Worm (Caenorhabditis elegans) whole organism, L1 larva: ENCODE measurements around the gene clec-195.

Experiments used
- C04F5.9 ChIP-seq: sonication (generic microtip); optimal IDR thresholded peaks from 2 replicates; lab custom pipeline; 2016; ENCODE audit warnings: missing genetic modification characterization, missing compliant biosample characterization
- C16A3.4 ChIP-seq: fragments of 150-350 bp; optimal IDR thresholded peaks from 2 replicates; lab custom pipeline; 2014; ENCODE audit warnings: missing biosample characterization, missing genetic modification characterization
- C34B4.2 ChIP-seq: sonication (generic microtip); optimal IDR thresholded peaks from 2 replicates; lab custom pipeline; 2017; ENCODE audit warnings: mild to moderate bottlenecking, missing genetic modification characterization, missing compliant biosample characterization
- Y116A8C.19 ChIP-seq: sonication (generic microtip); optimal IDR thresholded peaks from 2 replicates; lab custom pipeline; 2016; ENCODE audit warnings: missing compliant biosample characterization, missing genetic modification characterization, borderline replicate concordance
- aha-1 ChIP-seq: fragments of 150-350 bp; optimal IDR thresholded peaks from 2 replicates; lab custom pipeline; 2014; ENCODE audit warnings: missing biosample characterization, missing genetic modification characterization
- alr-1 ChIP-seq: fragments of 200-800 bp; sonication (Bioruptor generic); optimal IDR thresholded peaks from 2 replicates; lab custom pipeline; 2018; ENCODE audit warnings: borderline replicate concordance, mild to moderate bottlenecking, missing genetic modification characterization, missing compliant biosample characterization
- aly-2 ChIP-seq: fragments of 150-350 bp; optimal IDR thresholded peaks from 2 replicates; lab custom pipeline; 2014; ENCODE audit warnings: missing biosample characterization, missing genetic modification characterization
- blmp-1 ChIP-seq: fragments of 150-350 bp; optimal IDR thresholded peaks from 2 replicates; lab custom pipeline; 2014; ENCODE audit warnings: missing biosample characterization, missing genetic modification characterization
- ceh-8 ChIP-seq: fragments of 200-800 bp; sonication (Bioruptor generic); optimal IDR thresholded peaks from 2 replicates; lab custom pipeline; 2018; ENCODE audit warnings: mild to moderate bottlenecking, missing genetic modification characterization, moderate library complexity, missing compliant biosample characterization
- ces-1 ChIP-seq: fragments of 150-350 bp; optimal IDR thresholded peaks from 2 replicates; lab custom pipeline; 2014; ENCODE audit warnings: missing biosample characterization, missing genetic modification reagents, missing genetic modification characterization
- dpl-1 ChIP-seq, 3 experiments: fragments of 150-350 bp in 2 of 3; sonication (generic microtip) in 1 of 3; optimal IDR thresholded peaks; 2 replicates each; lab custom pipeline; 2014 to 2017; ENCODE audit warnings: missing biosample characterization in 3 of 3, missing genetic modification characterization in 3 of 3, missing genetic modification reagents in 3 of 3
- efl-1 ChIP-seq, 4 experiments: fragments of 150-350 bp; optimal IDR thresholded peaks in 3 of 4; peaks in 1 of 4; 1 replicate in 1 of 4; 2 replicates in 3 of 4; lab custom pipeline; 2014; ENCODE audit warnings: missing biosample characterization in 2 of 4, missing genetic modification characterization in 2 of 4, missing genetic modification reagents in 2 of 4
- efl-3 ChIP-seq: fragments of 200-800 bp; sonication (Bioruptor generic); optimal IDR thresholded peaks from 2 replicates; lab custom pipeline; 2018; ENCODE audit warnings: mild to moderate bottlenecking, missing genetic modification characterization, missing compliant biosample characterization
- elt-2 ChIP-seq: sonication (generic microtip); optimal IDR thresholded peaks from 2 replicates; lab custom pipeline; 2016; ENCODE audit warnings: missing genetic modification characterization, mild to moderate bottlenecking, inconsistent platforms, missing compliant biosample characterization, missing genetic modification reagents
- fkh-8 ChIP-seq: sonication (generic microtip); optimal IDR thresholded peaks from 2 replicates; lab custom pipeline; 2016; ENCODE audit warnings: mild to moderate bottlenecking, missing genetic modification characterization, missing compliant biosample characterization
- fos-1 ChIP-seq: fragments of 150-350 bp; optimal IDR thresholded peaks from 2 replicates; lab custom pipeline; 2014; ENCODE audit warnings: missing biosample characterization, missing genetic modification characterization
- hlh-4 ChIP-seq: sonication (generic microtip); optimal IDR thresholded peaks from 2 replicates; lab custom pipeline; 2016; ENCODE audit warnings: mild to moderate bottlenecking, missing genetic modification characterization, missing compliant biosample characterization
- hpl-2 ChIP-seq: fragments of 150-350 bp; optimal IDR thresholded peaks from 2 replicates; lab custom pipeline; 2014; ENCODE audit warnings: missing biosample characterization, missing genetic modification reagents, missing genetic modification characterization
- irx-1 ChIP-seq: sonication (generic microtip); optimal IDR thresholded peaks from 2 replicates; lab custom pipeline; 2016; ENCODE audit warnings: missing genetic modification characterization, missing compliant biosample characterization
- isw-1 ChIP-seq: fragments of 200-800 bp; sonication (Bioruptor generic); IDR thresholded peaks from 2 replicates; pipeline ENCODE4 v1.3.6; 2022; ENCODE audit warnings: missing genetic modification characterization, missing compliant biosample characterization
- jun-1 ChIP-seq: fragments of 150-350 bp; optimal IDR thresholded peaks from 2 replicates; lab custom pipeline; 2014; ENCODE audit warnings: missing biosample characterization, missing genetic modification reagents, missing genetic modification characterization
- lin-35 ChIP-seq, 2 experiments: fragments of 150-350 bp; optimal IDR thresholded peaks; 2 replicates each; lab custom pipeline; 2014; ENCODE audit warnings: missing biosample characterization in 2 of 2, missing genetic modification characterization in 2 of 2, missing genetic modification reagents in 2 of 2
- lin-39 ChIP-seq: fragments of 150-350 bp; optimal IDR thresholded peaks from 2 replicates; lab custom pipeline; 2014; ENCODE audit warnings: missing biosample characterization, missing genetic modification reagents, missing genetic modification characterization
- mab-9 ChIP-seq: fragments of 200-800 bp; sonication (Bioruptor generic); IDR thresholded peaks from 2 replicates; pipeline ENCODE4 v1.3.6; 2022; ENCODE audit warnings: missing genetic modification reagents, missing genetic modification characterization, missing compliant biosample characterization
- mef-2 ChIP-seq: fragments of 150-350 bp; optimal IDR thresholded peaks from 2 replicates; lab custom pipeline; 2014; ENCODE audit warnings: missing biosample characterization, missing genetic modification characterization
- mep-1 ChIP-seq: fragments of 150-350 bp; optimal IDR thresholded peaks from 2 replicates; lab custom pipeline; 2014; ENCODE audit warnings: missing biosample characterization, missing genetic modification characterization
- nhr-19 ChIP-seq: fragments of 200-800 bp; sonication (Bioruptor generic); conservative IDR thresholded peaks from 2 replicates; pipeline ENCODE4 v1.3.6; 2022; ENCODE audit warnings: missing genetic modification characterization, missing compliant biosample characterization
- nhr-20 ChIP-seq: sonication (generic microtip); optimal IDR thresholded peaks from 2 replicates; lab custom pipeline; 2016; ENCODE audit warnings: mild to moderate bottlenecking, missing genetic modification characterization, missing compliant biosample characterization
- nhr-237 ChIP-seq: fragments of 150-350 bp; optimal IDR thresholded peaks from 2 replicates; lab custom pipeline; 2014; ENCODE audit warnings: missing biosample characterization, missing genetic modification characterization
- nhr-47 ChIP-seq: sonication (generic microtip); optimal IDR thresholded peaks from 2 replicates; lab custom pipeline; 2016; ENCODE audit warnings: mild to moderate bottlenecking, missing genetic modification characterization, moderate library complexity, missing compliant biosample characterization
- nhr-77 ChIP-seq: fragments of 150-350 bp; optimal IDR thresholded peaks from 2 replicates; lab custom pipeline; 2014; ENCODE audit warnings: missing biosample characterization, missing genetic modification characterization
- nhr-90 ChIP-seq: sonication (generic microtip); optimal IDR thresholded peaks from 2 replicates; lab custom pipeline; 2016; ENCODE audit warnings: mild to moderate bottlenecking, missing genetic modification characterization, missing compliant biosample characterization; ENCODE audit not compliant: poor library complexity
- pqm-1 ChIP-seq: sonication (generic microtip); optimal IDR thresholded peaks from 3 replicates; lab custom pipeline; 2017; ENCODE audit warnings: missing biosample characterization, missing genetic modification characterization
- snpc-4 ChIP-seq: fragments of 150-350 bp; optimal IDR thresholded peaks from 2 replicates; lab custom pipeline; 2014; ENCODE audit warnings: missing biosample characterization, missing genetic modification characterization
- sptf-1 ChIP-seq: fragments of 150-350 bp; optimal IDR thresholded peaks from 2 replicates; lab custom pipeline; 2014; ENCODE audit warnings: missing biosample characterization, missing genetic modification characterization
- tbx-2 ChIP-seq: sonication (generic microtip); optimal IDR thresholded peaks from 2 replicates; lab custom pipeline; 2016; ENCODE audit warnings: missing genetic modification characterization, missing compliant biosample characterization
- tlp-1 ChIP-seq: fragments of 150-350 bp; optimal IDR thresholded peaks from 2 replicates; lab custom pipeline; 2014; ENCODE audit warnings: missing biosample characterization, missing genetic modification characterization
- unc-130 ChIP-seq: fragments of 150-350 bp; optimal IDR thresholded peaks from 2 replicates; lab custom pipeline; 2017; ENCODE audit warnings: missing biosample characterization, missing genetic modification characterization, inconsistent platforms
- vab-15 ChIP-seq: sonication (generic microtip); optimal IDR thresholded peaks from 2 replicates; lab custom pipeline; 2017; ENCODE audit warnings: missing genotype, mild to moderate bottlenecking, missing genetic modification characterization, missing compliant biosample characterization
- ztf-11 ChIP-seq, 2 experiments: sonication (generic microtip); optimal IDR thresholded peaks; 2 replicates each; lab custom pipeline; 2016 to 2017; ENCODE audit warnings: missing genetic modification characterization in 2 of 2, missing biosample characterization in 1 of 2, missing compliant biosample characterization in 1 of 2
- ztf-4 ChIP-seq: fragments of 150-350 bp; optimal IDR thresholded peaks from 2 replicates; lab custom pipeline; 2014; ENCODE audit warnings: missing biosample characterization, missing genetic modification characterization

Gene clec-195

DNA sequence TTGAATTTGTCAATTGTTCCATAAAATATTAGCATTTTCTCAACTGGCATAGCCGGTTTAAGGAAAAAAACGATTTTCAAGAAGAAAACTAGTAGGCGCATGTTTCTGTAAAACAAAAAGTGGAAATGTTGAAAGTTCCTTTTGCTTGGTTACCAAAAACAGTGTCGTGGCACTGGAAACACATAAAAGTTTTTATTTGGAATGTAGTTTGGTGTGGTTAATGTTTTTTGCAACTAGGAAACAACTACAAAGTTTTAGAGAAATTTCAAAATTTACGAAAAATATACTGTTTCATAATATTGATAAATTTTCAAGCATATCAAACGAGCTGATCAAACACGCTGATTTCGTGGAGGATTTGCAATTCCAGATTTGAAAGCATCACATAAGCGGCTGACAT is at the start of gene clec-195:
clec-195 (minus strand) TSS at position 101 of the 400 bp plus-strand sequence.
- TF ChIP-seq C04F5.9 (tag; lab: Kevin White, UChicago) (no peak), blmp-1 (tag; lab: Kevin White, UChicago) (no peak), ces-1 (GFP tag; lab: Kevin White, UChicago) (no peak), hlh-4 (tag; lab: Kevin White, UChicago) (no peak), mab-9 (no peak), sptf-1 (tag; lab: Kevin White, UChicago) (no peak), hpl-2 (GFP tag; lab: Kevin White, UChicago) (no peak), tbx-2 (tag; lab: Kevin White, UChicago) (no peak), ceh-8 (GFP tag; lab: Kevin White, UChicago) (no peak), fos-1 (tag; lab: Kevin White, UChicago) (no peak), efl-3 (GFP tag; lab: Kevin White, UChicago) (no peak), irx-1 (tag; lab: Kevin White, UChicago) (no peak), dpl-1 (GFP tag; optimal IDR thresholded peaks at IDR 0.05; lab: Kevin White, UChicago) (no peak)

DNA sequence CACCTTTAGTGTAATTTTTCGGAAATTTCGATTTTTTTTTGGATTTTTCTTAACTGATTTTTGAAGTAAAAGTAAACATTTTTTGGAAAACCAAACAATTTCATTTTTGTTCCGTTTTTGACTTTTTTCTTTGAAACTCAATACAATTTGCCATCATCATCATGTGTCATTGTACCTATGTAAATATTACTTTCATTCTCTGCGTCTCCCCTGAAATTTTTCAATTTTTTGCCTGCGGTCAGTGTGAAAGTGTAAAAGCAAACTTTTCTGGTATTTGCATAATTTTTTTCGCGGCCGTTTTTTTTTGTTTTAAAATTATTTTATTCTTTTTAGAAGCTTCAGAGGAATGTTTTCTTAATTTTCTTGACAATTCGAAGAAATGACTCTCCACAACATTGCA is 48.1 kb upstream of the clec-195 start, which contains the start of gene Y116A8C.29:
Y116A8C.29 (plus strand) TSS at position 328 of the 400 bp plus-strand sequence.
- no peak for TF ChIP-seq elt-2
- TF ChIP-seq mef-2, result no peak
- TF ChIP-seq nhr-19, result no peak
- peak; percentile 2 for TF ChIP-seq mep-1 (tag; lab: Kevin White, UChicago)
- no peak for TF ChIP-seq aha-1 (tag; lab: Kevin White, UChicago)
- no peak for TF ChIP-seq fkh-8 (tag; lab: Kevin White, UChicago)
- no peak for TF ChIP-seq vab-15
- no peak for TF ChIP-seq nhr-47 (tag; lab: Kevin White, UChicago)
- no peak for TF ChIP-seq C16A3.4 (tag; lab: Kevin White, UChicago)
- no peak for TF ChIP-seq nhr-77
- TF ChIP-seq C34B4.2 (tag; lab: Kevin White, UChicago), result no peak
- TF ChIP-seq efl-1 (optimal IDR thresholded peaks at IDR 0.05; lab: Kevin White, UChicago), result no peak
- peak in 1 of 2 experiments; percentile 89 for TF ChIP-seq efl-1 (GFP tag; optimal IDR thresholded peaks at IDR 0.05 in 1 of 2; lab: Kevin White, UChicago)
- no peak for TF ChIP-seq snpc-4
- TF ChIP-seq aly-2 (tag; lab: Kevin White, UChicago), result no peak
- TF ChIP-seq lin-35 (GFP tag; optimal IDR thresholded peaks at IDR 0.05; lab: Kevin White, UChicago), result peak in 1 of 2 experiments; percentile 24
- no peak for TF ChIP-seq nhr-20 (tag; lab: Kevin White, UChicago)
- no peak for TF ChIP-seq alr-1 (tag; lab: Kevin White, UChicago)
- no peak for TF ChIP-seq C04F5.9 (tag; lab: Kevin White, UChicago)

DNA sequence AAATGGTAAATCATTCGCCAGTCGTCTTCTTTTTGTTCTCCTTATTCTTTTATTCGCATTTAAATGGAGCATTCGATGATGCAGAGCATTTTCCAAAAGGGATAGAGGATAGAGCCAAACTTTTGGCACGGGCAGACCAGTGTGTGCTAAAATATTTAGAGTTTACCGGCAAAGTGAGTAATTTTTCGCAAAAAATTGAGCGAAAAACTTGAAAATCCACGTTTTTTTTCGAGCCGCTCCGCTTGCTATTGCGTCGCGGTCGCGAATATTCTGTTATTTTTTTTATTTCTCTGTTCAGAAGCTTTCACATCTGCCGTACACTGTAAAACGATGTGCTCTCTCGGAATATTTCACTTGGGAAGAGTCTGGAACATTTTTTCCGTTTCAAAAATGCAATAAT is 43.3 kb upstream of the clec-195 start, which contains the start of gene Y116A8C.43:
Y116A8C.43 (plus strand) TSS at position 3 of the 400 bp plus-strand sequence.
- TF ChIP-seq pqm-1 (tag; lab: Kevin White, UChicago) (no peak), unc-130 (tag; lab: Kevin White, UChicago) (no peak), nhr-90 (peak; percentile 9), jun-1 (tag; lab: Kevin White, UChicago) (no peak), lin-39 (tag; lab: Kevin White, UChicago) (no peak), isw-1 (no peak), ztf-11 (tag; optimal IDR thresholded peaks at IDR 0.05; lab: Kevin White, UChicago) (no peak), Y116A8C.19 (tag; lab: Kevin White, UChicago) (no peak), C04F5.9 (tag; lab: Kevin White, UChicago) (no peak), ztf-4 (tag; lab: Kevin White, UChicago) (peak; percentile 0), nhr-237 (no peak), ces-1 (GFP tag; lab: Kevin White, UChicago) (no peak), irx-1 (tag; lab: Kevin White, UChicago) (no peak), tlp-1 (tag; lab: Kevin White, UChicago) (no peak), efl-1 (optimal IDR thresholded peaks at IDR 0.05; lab: Kevin White, UChicago) (no peak), efl-1 (GFP tag; optimal IDR thresholded peaks at IDR 0.05 in 1 of 2; lab: Kevin White, UChicago) (peak in 1 of 2 experiments; percentile 31)
